Worm (Caenorhabditis elegans) whole organism, young adult: Measurements from ENCODE around the gene atg-3.

ENCODE experiments used
- B0336.3 ChIP-seq: fragments of 200-800 bp; sonication (Bioruptor generic); IDR thresholded peaks from 2 replicates; pipeline ENCODE4 v1.3.6; 2022; ENCODE audit warnings: missing genetic modification characterization, missing compliant biosample characterization
- F39B2.1 ChIP-seq: fragments of 200-800 bp; sonication (Bioruptor generic); IDR thresholded peaks from 2 replicates; pipeline ENCODE4 v1.3.6; 2022; ENCODE audit warnings: missing genetic modification reagents, missing genetic modification characterization, missing compliant biosample characterization
- F49E8.2 ChIP-seq: sonication (generic microtip); optimal IDR thresholded peaks from 3 replicates; lab custom pipeline; 2017; ENCODE audit warnings: missing genetic modification characterization, mild to moderate bottlenecking, missing compliant biosample characterization, antibody characterized with exemption, moderate library complexity; ENCODE audit not compliant: insufficient read depth
- K12H6.12 ChIP-seq: fragments of 200-800 bp; sonication (Bioruptor generic); optimal IDR thresholded peaks from 2 replicates; lab custom pipeline; 2018; ENCODE audit warnings: mild to moderate bottlenecking, missing genetic modification characterization, missing compliant biosample characterization
- Y53G8AR.9 ChIP-seq: fragments of 200-800 bp; sonication (Bioruptor generic); conservative IDR thresholded peaks from 2 replicates; pipeline ENCODE4 v1.3.6; 2022; ENCODE audit warnings: missing genetic modification reagents, missing genetic modification characterization, missing compliant biosample characterization
- Y79H2A.3 ChIP-seq: fragments of 200-800 bp; sonication (Bioruptor generic); conservative IDR thresholded peaks from 2 replicates; pipeline ENCODE4 v1.3.6; 2022; ENCODE audit warnings: missing genetic modification reagents, missing genetic modification characterization, missing compliant biosample characterization
- Y95B8A.8 ChIP-seq: fragments of 200-800 bp; sonication (Bioruptor generic); IDR thresholded peaks from 2 replicates; pipeline ENCODE4 v1.3.6; 2022; ENCODE audit warnings: missing genetic modification reagents, missing genetic modification characterization, missing compliant biosample characterization
- ama-1 ChIP-seq, 3 experiments: fragments of 150-350 bp in 1 of 3; sonication (generic microtip) in 2 of 3; optimal IDR thresholded peaks; 2 replicates each; lab custom pipeline; 2014 to 2018; ENCODE audit warnings: missing biosample characterization in 2 of 3, missing genetic modification characterization in 2 of 3, missing genetic modification reagents in 2 of 3
- cebp-1 ChIP-seq, 2 experiments: fragments of 200-800 bp in 1 of 2; sonication (Bioruptor generic) in 1 of 2; sonication (generic microtip) in 1 of 2; IDR thresholded peaks in 1 of 2; optimal IDR thresholded peaks in 1 of 2; 2 replicates each; pipeline versions ENCODE4 v1.3.6 to Lab custom; 2017 to 2022; ENCODE audit warnings: missing compliant biosample characterization in 2 of 2, missing genetic modification characterization in 2 of 2, mild to moderate bottlenecking in 1 of 2, missing genetic modification reagents in 1 of 2, moderate library complexity in 1 of 2
- ceh-100 ChIP-seq: fragments of 200-800 bp; sonication (Bioruptor generic); IDR thresholded peaks from 2 replicates; pipeline ENCODE4 v1.3.6; 2022; ENCODE audit warnings: missing genetic modification reagents, missing genetic modification characterization, missing compliant biosample characterization
- ceh-27 ChIP-seq: fragments of 200-800 bp; sonication (Bioruptor generic); optimal IDR thresholded peaks from 2 replicates; lab custom pipeline; 2018; ENCODE audit warnings: mild to moderate bottlenecking, missing genetic modification characterization, moderate library complexity, missing compliant biosample characterization
- ceh-91 ChIP-seq: fragments of 200-800 bp; sonication (Bioruptor generic); IDR thresholded peaks from 2 replicates; pipeline ENCODE4 v1.3.6; 2022; ENCODE audit warnings: missing genetic modification reagents, missing genetic modification characterization, missing compliant biosample characterization
- dpl-1 ChIP-seq: fragments of 150-350 bp; optimal IDR thresholded peaks from 2 replicates; lab custom pipeline; 2014; ENCODE audit warnings: missing biosample characterization, missing genetic modification reagents, missing genetic modification characterization
- efl-1 ChIP-seq: fragments of 150-350 bp; optimal IDR thresholded peaks from 2 replicates; lab custom pipeline; 2014; ENCODE audit warnings: missing biosample characterization, missing genetic modification reagents, missing genetic modification characterization
- him-1 ChIP-seq: sonication (generic microtip); optimal IDR thresholded peaks from 2 replicates; lab custom pipeline; 2016; ENCODE audit warnings: missing genotype, missing genetic modification reagents, missing genetic modification characterization, missing compliant biosample characterization
- hsf-1 ChIP-seq: fragments of 200-800 bp; sonication (Bioruptor generic); IDR thresholded peaks from 2 replicates; pipeline ENCODE4 v1.3.6; 2022; ENCODE audit warnings: missing genetic modification reagents, missing genetic modification characterization, missing compliant biosample characterization
- lin-35 ChIP-seq, 3 experiments: fragments of 150-350 bp in 2 of 3; sonication (generic microtip) in 1 of 3; optimal IDR thresholded peaks; 2 replicates each; lab custom pipeline; 2014 to 2018; ENCODE audit warnings: missing biosample characterization in 3 of 3, missing genetic modification characterization in 3 of 3, missing genetic modification reagents in 3 of 3
- lin-40 ChIP-seq: sonication (generic microtip); optimal IDR thresholded peaks from 2 replicates; lab custom pipeline; 2016; ENCODE audit warnings: missing genetic modification characterization, mild to moderate bottlenecking, missing compliant biosample characterization, missing genotype, missing genetic modification reagents
- lir-1 ChIP-seq: fragments of 200-800 bp; sonication (Bioruptor generic); conservative IDR thresholded peaks from 2 replicates; pipeline ENCODE4 v1.3.6; 2022; ENCODE audit warnings: missing genetic modification reagents, missing genetic modification characterization, missing compliant biosample characterization
- lsy-27 ChIP-seq: sonication (generic microtip); optimal IDR thresholded peaks from 2 replicates; lab custom pipeline; 2017; ENCODE audit warnings: missing genetic modification characterization, mild to moderate bottlenecking, missing compliant biosample characterization, antibody characterized with exemption, missing genotype, borderline replicate concordance; ENCODE audit not compliant: insufficient read depth
- madf-3 ChIP-seq: fragments of 200-800 bp; sonication (Bioruptor generic); IDR thresholded peaks from 2 replicates; pipeline ENCODE4 v1.3.6; 2022; ENCODE audit warnings: missing genetic modification reagents, missing genetic modification characterization, missing compliant biosample characterization
- madf-6 ChIP-seq: fragments of 200-800 bp; sonication (Bioruptor generic); IDR thresholded peaks from 2 replicates; pipeline ENCODE4 v1.3.6; 2022; ENCODE audit warnings: missing genetic modification reagents, missing genetic modification characterization, missing compliant biosample characterization
- madf-8 ChIP-seq: fragments of 200-800 bp; sonication (Bioruptor generic); conservative IDR thresholded peaks from 2 replicates; pipeline ENCODE4 v1.3.6; 2022; ENCODE audit warnings: missing genetic modification reagents, missing genetic modification characterization, missing compliant biosample characterization
- mel-28 ChIP-seq: sonication (generic microtip); optimal IDR thresholded peaks from 2 replicates; lab custom pipeline; 2016; ENCODE audit warnings: borderline replicate concordance, mild to moderate bottlenecking, missing genetic modification characterization, missing compliant biosample characterization
- nhr-120 ChIP-seq: fragments of 200-800 bp; sonication (Bioruptor generic); IDR thresholded peaks from 2 replicates; pipeline ENCODE4 v1.3.6; 2022; ENCODE audit warnings: missing genetic modification characterization, missing compliant biosample characterization
- nhr-90 ChIP-seq: sonication (generic microtip); optimal IDR thresholded peaks from 2 replicates; lab custom pipeline; 2016; ENCODE audit warnings: missing genotype, mild to moderate bottlenecking, missing genetic modification characterization, missing compliant biosample characterization
- pbrm-1 ChIP-seq: fragments of 200-800 bp; sonication (Bioruptor generic); IDR thresholded peaks from 2 replicates; pipeline ENCODE4 v1.3.6; 2022; ENCODE audit warnings: missing genetic modification reagents, missing genetic modification characterization, missing compliant biosample characterization
- snpc-1.1 ChIP-seq: sonication (generic microtip); optimal IDR thresholded peaks from 2 replicates; lab custom pipeline; 2017; ENCODE audit warnings: missing genetic modification characterization, mild to moderate bottlenecking, missing compliant biosample characterization, antibody characterized with exemption, moderate library complexity, missing genotype, missing genetic modification reagents; ENCODE audit not compliant: insufficient read depth
- snpc-1.3 ChIP-seq: sonication (generic microtip); optimal IDR thresholded peaks from 2 replicates; lab custom pipeline; 2017; ENCODE audit warnings: missing genetic modification characterization, mild to moderate bottlenecking, missing compliant biosample characterization, antibody characterized with exemption, moderate library complexity, missing genotype, missing genetic modification reagents; ENCODE audit not compliant: insufficient read depth
- snpc-3.4 ChIP-seq: sonication (generic microtip); optimal IDR thresholded peaks from 2 replicates; lab custom pipeline; 2017; ENCODE audit warnings: missing genetic modification characterization, mild to moderate bottlenecking, missing compliant biosample characterization, antibody characterized with exemption, moderate library complexity, missing genotype, missing genetic modification reagents
- snpc-4 ChIP-seq, 5 experiments: fragments of 150-350 bp in 1 of 5; sonication (generic microtip) in 4 of 5; optimal IDR thresholded peaks; 2 replicates each; lab custom pipeline; 2014 to 2018; ENCODE audit warnings: missing genetic modification characterization in 5 of 5, missing biosample characterization in 3 of 5, antibody characterized with exemption in 2 of 5, mild to moderate bottlenecking in 2 of 5, missing compliant biosample characterization in 2 of 5, missing genotype in 2 of 5, moderate library complexity in 2 of 5, missing genetic modification reagents in 1 of 5
- tbp1 ChIP-seq: fragments of 200-800 bp; sonication (Bioruptor generic); optimal IDR thresholded peaks from 2 replicates; lab custom pipeline; 2018; ENCODE audit warnings: mild to moderate bottlenecking, missing genetic modification characterization, missing compliant biosample characterization
- xnd-1 ChIP-seq: sonication (generic microtip); optimal IDR thresholded peaks from 2 replicates; lab custom pipeline; 2016; ENCODE audit warnings: missing genotype, missing genetic modification reagents, missing genetic modification characterization, missing compliant biosample characterization
- ztf-26 ChIP-seq: sonication (generic microtip); optimal IDR thresholded peaks from 2 replicates; lab custom pipeline; 2017; ENCODE audit warnings: missing genetic modification characterization, missing compliant biosample characterization

Gene atg-3

ce11 chrIV:1012447-1012846 lies 2.1 kb downstream of the atg-3 start, which contains the start of gene rbm-39 (continued):
- peak; percentile 54 for TF ChIP-seq dpl-1
- no peak for TF ChIP-seq snpc-4 (GFP tag; optimal IDR thresholded peaks at IDR 0.05; lab: Kevin White, UChicago)
- peak; percentile 58 to 69 (median 62) for TF ChIP-seq snpc-4 (tag; optimal IDR thresholded peaks at IDR 0.05; lab: Kevin White, UChicago)
- peak; percentile 75 for TF ChIP-seq pbrm-1 (GFP tag; lab: Robert Waterston, UW)
- TF ChIP-seq madf-6 = peak; percentile 80
- no peak; the same call in 1 of the 2 replicates for TF ChIP-seq Y53G8AR.9 (GFP tag; lab: Robert Waterston, UW)
- no peak for TF ChIP-seq lsy-27 (tag; lab: Kevin White, UChicago)
- peak; percentile 71 for TF ChIP-seq ceh-91
- TF ChIP-seq F49E8.2 (tag; lab: Kevin White, UChicago) = peak; percentile 31
- peak; percentile 50 for TF ChIP-seq snpc-1.1 (tag; lab: Kevin White, UChicago)
- no peak for TF ChIP-seq nhr-90 (tag; lab: Kevin White, UChicago)
- peak; percentile 61 for TF ChIP-seq xnd-1 (tag; lab: Kevin White, UChicago)
- peak; percentile 30 for TF ChIP-seq ztf-26 (tag; lab: Kevin White, UChicago)
- peak; percentile 85 for TF ChIP-seq B0336.3 (GFP tag; lab: Robert Waterston, UW)
- TF ChIP-seq lin-40 = peak; percentile 77
- peak; percentile 100 for TF ChIP-seq madf-3 (GFP tag; lab: Robert Waterston, UW)
- peak; percentile 71 for TF ChIP-seq ceh-100 (GFP tag; lab: Robert Waterston, UW)
- peak; percentile 69; the same call in 1 of the 2 replicates for TF ChIP-seq lir-1 (GFP tag; lab: Robert Waterston, UW)
- TF ChIP-seq ama-1 (optimal IDR thresholded peaks at IDR 0.05; lab: Kevin White, UChicago) = peak; percentile 27
- TF ChIP-seq ama-1 (GFP tag; optimal IDR thresholded peaks at IDR 0.05; lab: Kevin White, UChicago) = no peak
- peak; percentile 64; the same call in 1 of the 2 replicates for TF ChIP-seq cebp-1 (GFP tag; IDR thresholded peaks at IDR 0.05; lab: Robert Waterston, UW)
- peak; percentile 92 for TF ChIP-seq cebp-1 (tag; optimal IDR thresholded peaks at IDR 0.05; lab: Kevin White, UChicago)
- TF ChIP-seq snpc-1.3 (tag; lab: Kevin White, UChicago) = peak; percentile 63
- no peak for TF ChIP-seq mel-28
- TF ChIP-seq lin-35 (GFP tag; optimal IDR thresholded peaks at IDR 0.05; lab: Kevin White, UChicago) = peak in 2 of 3 experiments; percentile 40 to 76
- peak; percentile 23; the same call in 1 of the 2 replicates for TF ChIP-seq madf-8 (GFP tag; lab: Robert Waterston, UW)
- peak; percentile 64 for TF ChIP-seq efl-1 (GFP tag; lab: Kevin White, UChicago)
- peak; percentile 33; the same call in 1 of the 2 replicates for TF ChIP-seq hsf-1 (GFP tag; lab: Robert Waterston, UW)
- peak; percentile 83 for TF ChIP-seq Y79H2A.3 (GFP tag; lab: Robert Waterston, UW)
- peak; percentile 77 for TF ChIP-seq snpc-3.4 (tag; lab: Kevin White, UChicago)
- TF ChIP-seq tbp1 (GFP tag; lab: Kevin White, UChicago) = peak; percentile 60
- peak; percentile 75 for TF ChIP-seq K12H6.12 (tag; lab: Kevin White, UChicago)
- TF ChIP-seq ceh-27 (GFP tag; lab: Kevin White, UChicago) = peak; percentile 36
- TF ChIP-seq Y95B8A.8 (GFP tag; lab: Robert Waterston, UW) = peak; percentile 82
- no peak for TF ChIP-seq nhr-120 (GFP tag; lab: Robert Waterston, UW)
- TF ChIP-seq him-1 (tag; lab: Kevin White, UChicago) = no peak
- TF ChIP-seq F39B2.1 (GFP tag; lab: Robert Waterston, UW) = no peak
- TF ChIP-seq, all 124 proteins: peak for 54
